Worm (Caenorhabditis elegans): ENCODE data around the gene Y51H7C.41.

Gene Y51H7C.41

ce11 chrII:1374889-1375288, 28.2 kb upstream of the Y51H7C.41 start, which contains the start of gene rog-1:
Gene rog-1, minus strand, starts transcription at chrII:1374989.
- TF ChIP-seq akir-1 (GFP tag; optimal IDR thresholded peaks at IDR 0.05) (no peak), rpc-1 (optimal IDR thresholded peaks at IDR 0.05) (no peak), rpc-1 (tag; optimal IDR thresholded peaks at IDR 0.05) (no peak), attf-5 (GFP tag; optimal IDR thresholded peaks at IDR 0.05) (no peak), rec-8 (tag; optimal IDR thresholded peaks at IDR 0.05) (no peak), F22D6.2 (tag; optimal IDR thresholded peaks at IDR 0.05) (no peak), nhr-179 (tag; optimal IDR thresholded peaks at IDR 0.05) (no peak), B0261.1 (tag; optimal IDR thresholded peaks at IDR 0.05) (no peak), ama-1 (optimal IDR thresholded peaks at IDR 0.05) (no peak), ama-1 (GFP tag; optimal IDR thresholded peaks at IDR 0.05) (no peak)

ce11 chrII:1375627-1376026, 27.5 kb upstream of the Y51H7C.41 start:
- TF ChIP-seq madf-6 (GFP tag; IDR thresholded peaks at IDR 0.05) (no peak), ccch-3 (GFP tag; optimal IDR thresholded peaks at IDR 0.05) (no peak), hmg-20 (GFP tag; IDR thresholded peaks at IDR 0.05) (no peak), lin-35 (GFP tag; optimal IDR thresholded peaks at IDR 0.05) (no peak), F52B5.7 (tag; optimal IDR thresholded peaks at IDR 0.05) (no peak), hlh-12 (tag; optimal IDR thresholded peaks at IDR 0.05) (no peak), rec-8 (tag; optimal IDR thresholded peaks at IDR 0.05) (no peak), F37B4.10 (GFP tag; IDR thresholded peaks at IDR 0.05) (no peak), madf-3 (GFP tag; IDR thresholded peaks at IDR 0.05) (no peak), ztf-18 (tag; optimal IDR thresholded peaks at IDR 0.05) (no peak), B0019.2 (GFP tag; conservative IDR thresholded peaks at IDR 0.05) (no peak), ztf-26 (tag; optimal IDR thresholded peaks at IDR 0.05) (no peak), ztf-28 (GFP tag; IDR thresholded peaks at IDR 0.05) (no peak), attf-5 (GFP tag; optimal IDR thresholded peaks at IDR 0.05) (no peak), egrh-3 (GFP tag; IDR thresholded peaks at IDR 0.05) (no peak), lir-1 (GFP tag; conservative IDR thresholded peaks at IDR 0.05) (no peak), sea-2 (GFP tag; IDR thresholded peaks at IDR 0.05) (no peak), Y53G8AR.9 (GFP tag; conservative IDR thresholded peaks at IDR 0.05) (no peak), hmg-1.2 (GFP tag; IDR thresholded peaks at IDR 0.05) (no peak)

ce11 chrII:1376795-1377194, 26.3 kb upstream of the Y51H7C.41 start:
- TF ChIP-seq zim-3 (tag; optimal IDR thresholded peaks at IDR 0.05): no peak
- no peak for TF ChIP-seq mes-4 (tag; optimal IDR thresholded peaks at IDR 0.05)
- peak; percentile 89 for TF ChIP-seq attf-3 (GFP tag; conservative IDR thresholded peaks at IDR 0.05)
- TF ChIP-seq lir-1 (GFP tag; conservative IDR thresholded peaks at IDR 0.05): no peak
- peak; percentile 4 for TF ChIP-seq efl-1 (GFP tag; optimal IDR thresholded peaks at IDR 0.05)

ce11 chrII:1378259-1378658, 24.9 kb upstream of the Y51H7C.41 start, which contains the start of gene F54D12.10:
Gene F54D12.10, minus strand, starts transcription at chrII:1378359.
- TF ChIP-seq T26A5.8 (tag; optimal IDR thresholded peaks at IDR 0.05) (no peak), hlh-26 (GFP tag; conservative IDR thresholded peaks at IDR 0.05) (no peak), rpc-1 (optimal IDR thresholded peaks at IDR 0.05) (no peak), rpc-1 (tag; optimal IDR thresholded peaks at IDR 0.05) (no peak), egrh-3 (GFP tag; IDR thresholded peaks at IDR 0.05) (no peak), gei-17 (GFP tag; optimal IDR thresholded peaks at IDR 0.05) (no peak), F39B2.1 (GFP tag; IDR thresholded peaks at IDR 0.05) (no peak), hsf-1 (GFP tag; IDR thresholded peaks at IDR 0.05) (no peak), tbp1 (GFP tag; optimal IDR thresholded peaks at IDR 0.05) (no peak), F55B11.4 (tag; optimal IDR thresholded peaks at IDR 0.05; ENCODE audit: borderline replicate concordance, insufficient read depth) (no peak), ama-1 (optimal IDR thresholded peaks at IDR 0.05) (no peak), ama-1 (GFP tag; optimal IDR thresholded peaks at IDR 0.05) (no peak), ccch-3 (GFP tag; optimal IDR thresholded peaks at IDR 0.05) (no peak), sea-2 (GFP tag; IDR thresholded peaks at IDR 0.05) (no peak), zfh-2 (GFP tag; conservative IDR thresholded peaks at IDR 0.05) (no peak), F52B5.7 (tag; optimal IDR thresholded peaks at IDR 0.05) (no peak), B0336.3 (GFP tag; IDR thresholded peaks at IDR 0.05) (no peak), cebp-1 (GFP tag; IDR thresholded peaks at IDR 0.05) (no peak), cebp-1 (tag; optimal IDR thresholded peaks at IDR 0.05) (no peak)

Measured in whole organism, young adult.